Worm (Caenorhabditis elegans): ENCODE data around the gene syg-2.

DNA sequence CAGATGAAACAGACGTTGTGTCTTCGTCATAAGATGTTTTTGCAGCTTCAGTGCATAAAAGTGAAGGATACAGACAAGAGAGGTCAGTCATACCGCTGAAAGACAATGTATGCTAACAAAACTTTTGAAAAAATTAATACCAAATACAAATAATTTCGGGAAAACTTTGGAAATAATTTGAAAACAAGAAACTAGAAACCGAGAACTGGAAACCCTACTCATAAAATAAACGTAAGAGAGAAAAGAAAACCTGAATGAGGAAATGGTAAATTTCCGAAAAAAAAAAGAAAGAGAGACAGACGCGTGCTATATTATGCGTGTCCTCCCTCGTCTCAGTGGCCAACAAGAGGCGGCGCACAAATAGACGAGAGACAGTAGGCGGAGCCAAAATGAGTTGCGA is 38.1 kb downstream of the syg-2 start, which contains the start of gene sox-3:
- no peak for TF ChIP-seq mab-9 (GFP tag; IDR thresholded peaks at IDR 0.05)
- no peak for TF ChIP-seq aly-2 (tag; optimal IDR thresholded peaks at IDR 0.05)
- no peak for TF ChIP-seq snpc-4 (tag; optimal IDR thresholded peaks at IDR 0.05)
- TF ChIP-seq elt-3 (tag; optimal IDR thresholded peaks at IDR 0.05), result no peak
- no peak for TF ChIP-seq unc-98 (GFP tag; IDR thresholded peaks at IDR 0.05)
- no peak for TF ChIP-seq fos-1 (tag; optimal IDR thresholded peaks at IDR 0.05)
- TF ChIP-seq nhr-85 (tag), result no peak
- no peak for TF ChIP-seq nhr-11 (tag; optimal IDR thresholded peaks at IDR 0.05)
- TF ChIP-seq ztf-11 (tag; optimal IDR thresholded peaks at IDR 0.05), result no peak
- TF ChIP-seq hlh-4 (tag; optimal IDR thresholded peaks at IDR 0.05), result no peak
- no peak for TF ChIP-seq unc-62 (GFP tag; optimal IDR thresholded peaks at IDR 0.05)

Measured in whole organism, L1 larva.